Worm (Caenorhabditis elegans) whole organism, dauer: Measurements from ENCODE around the gene tsp-17.

Experiments used
- unc-62 ChIP-seq: sonication (generic microtip); optimal IDR thresholded peaks from 2 replicates; lab custom pipeline; 2017; ENCODE audit warnings: missing biosample characterization, missing genetic modification reagents, missing genetic modification characterization

The tsp-17 gene

ce11 chrX:3680544-3681214 lies at the start of gene tsp-17:
tsp-17 (plus strand) TSS chrX:3681164.
- no peak for TF ChIP-seq unc-62 (GFP tag; lab: Kevin White, UChicago)

ce11 chrX:3631550-3631949 lies 49.4 kb upstream of the tsp-17 start:
- TF ChIP-seq unc-62 (GFP tag; lab: Kevin White, UChicago), result no peak

DNA sequence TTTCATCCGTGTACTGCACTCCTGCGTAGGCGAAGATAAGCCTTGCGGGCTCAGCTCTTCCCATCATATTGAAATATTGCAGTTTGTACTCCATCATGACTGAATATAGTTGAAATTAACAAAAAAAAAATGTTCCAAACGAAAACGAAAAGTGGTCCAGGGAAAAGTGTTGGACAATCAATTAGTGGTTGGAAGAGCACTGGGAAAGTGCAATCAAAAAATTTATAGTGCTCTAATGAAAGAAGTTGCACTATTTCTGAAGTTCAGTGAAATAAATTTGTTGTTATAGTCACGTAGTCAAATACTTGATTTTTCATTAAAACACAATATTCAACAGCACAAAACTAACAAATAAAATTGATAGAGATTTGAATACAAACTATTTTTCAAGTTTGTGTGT lies 47.3 kb upstream of the tsp-17 start, which contains the start of gene gst-11:
Gene gst-11 (minus strand): TSS at position 101 of the 400 bp plus-strand sequence.
- TF ChIP-seq unc-62 (GFP tag; lab: Kevin White, UChicago), result no peak

ce11 chrX:3634782-3635181 lies 46.2 kb upstream of the tsp-17 start:
- no peak for TF ChIP-seq unc-62 (GFP tag; lab: Kevin White, UChicago)

ce11 chrX:3644796-3645195 lies 36.2 kb upstream of the tsp-17 start, which contains the start of gene tmem-24:
tmem-24 (minus strand) TSS chrX:3644896.
- TF ChIP-seq unc-62 (GFP tag; lab: Kevin White, UChicago), result no peak

- TF ChIP-seq unc-62 (GFP tag; lab: Kevin White, UChicago), result no peak
Observed at ce11 chrX:3645924-3646323, 35.0 kb upstream of the tsp-17 start.

ce11 chrX:3650100-3650809 lies 30.7 kb upstream of the tsp-17 start, which contains the start of the genes sax-1 and R11G1.2:
sax-1 (minus strand) TSS chrX:3650150.
R11G1.2 (plus strand) TSS chrX:3650614.
- TF ChIP-seq unc-62 (GFP tag; lab: Kevin White, UChicago), result no peak

DNA sequence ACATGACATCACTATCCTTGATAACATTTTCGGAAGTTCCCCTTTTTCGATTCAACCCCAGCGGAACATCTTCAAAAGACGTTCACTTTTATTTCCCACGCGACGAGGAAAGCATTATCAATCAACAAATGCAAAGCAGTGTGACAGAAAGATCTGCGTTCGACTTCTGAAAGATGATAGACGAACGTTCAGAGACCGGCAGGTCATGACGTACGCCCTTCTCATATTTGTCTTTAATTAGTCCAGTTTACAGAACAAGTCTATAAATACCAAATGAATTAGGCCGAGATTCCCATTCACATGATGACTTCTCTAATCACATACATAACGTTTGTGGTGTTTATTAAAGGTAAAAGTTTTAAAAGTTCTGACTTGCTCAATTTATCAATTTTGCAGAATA lies 26.3 kb upstream of the tsp-17 start, which contains the start of gene R11G1.11:
Gene R11G1.11 (plus strand): TSS at position 301 of the 400 bp plus-strand sequence.
- no peak for TF ChIP-seq unc-62 (GFP tag; lab: Kevin White, UChicago)

DNA sequence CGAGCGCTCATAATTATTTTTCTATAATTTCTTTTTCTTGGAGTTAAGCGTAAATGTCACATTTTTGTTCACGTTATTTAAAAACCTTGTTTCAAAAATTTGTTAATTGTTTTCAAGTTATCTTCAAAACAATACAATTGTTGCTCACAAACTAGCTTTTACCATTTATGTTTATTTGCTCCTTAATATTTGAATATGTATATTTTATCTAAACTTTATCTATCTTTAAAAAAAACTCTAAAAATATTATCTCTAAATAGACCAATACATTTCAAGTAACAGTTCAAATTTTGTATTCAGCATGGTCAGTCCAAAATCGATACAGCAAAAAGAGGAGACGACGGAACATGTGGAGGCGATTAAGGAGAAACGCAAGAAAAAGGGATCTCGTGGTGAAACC lies 25.0 kb upstream of the tsp-17 start, which contains the start of gene R11G1.7:
Gene R11G1.7 (plus strand): TSS at position 301 of the 400 bp plus-strand sequence.
- no peak for TF ChIP-seq unc-62 (GFP tag; lab: Kevin White, UChicago)

DNA sequence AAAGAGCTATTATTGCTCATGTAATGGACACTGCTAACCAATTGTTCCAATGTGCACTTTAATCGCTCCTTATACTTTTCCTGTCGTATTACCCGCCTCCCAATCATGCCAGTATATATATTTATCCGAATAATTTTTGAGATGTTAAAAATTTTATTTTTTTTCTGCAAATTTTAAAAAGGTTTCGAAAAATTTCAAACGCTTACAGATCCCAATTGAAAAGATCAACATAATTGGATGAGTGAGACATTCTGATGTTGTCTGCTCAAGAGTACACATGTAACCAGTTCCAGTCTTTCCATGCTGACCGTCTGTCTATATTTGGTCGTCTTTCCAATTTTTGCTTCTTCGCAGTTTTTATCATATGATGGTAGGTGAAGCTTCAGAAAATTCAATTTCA lies 21.8 kb upstream of the tsp-17 start, which contains the start of gene R11G1.1:
Gene R11G1.1 (plus strand): TSS at position 301 of the 400 bp plus-strand sequence.
- TF ChIP-seq unc-62 (GFP tag; lab: Kevin White, UChicago), result no peak

ce11 chrX:3668842-3669241 lies 12.1 kb upstream of the tsp-17 start, which contains the start of gene snet-1:
snet-1 (minus strand) TSS chrX:3668942.
- TF ChIP-seq unc-62 (GFP tag; lab: Kevin White, UChicago), result no peak

DNA sequence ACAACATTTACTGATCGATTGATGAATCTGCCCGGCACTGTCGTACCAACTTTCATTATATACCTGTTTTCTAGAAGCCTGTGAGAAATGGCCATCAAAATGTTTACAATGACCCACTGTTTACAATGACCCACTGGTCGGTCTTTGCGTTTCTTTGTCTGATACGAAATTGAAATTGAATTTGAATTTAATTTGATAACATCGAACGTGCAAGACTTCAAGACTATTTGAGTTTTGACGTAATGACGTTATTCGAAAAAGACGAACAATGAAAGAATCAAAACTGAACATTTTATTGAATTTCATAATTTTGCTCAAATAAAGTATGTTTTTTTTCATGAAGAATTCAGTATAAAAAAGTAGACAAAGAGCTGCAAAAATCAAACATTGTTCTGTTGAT lies 9.0 kb upstream of the tsp-17 start, which contains the start of gene C02F12.5:
Gene C02F12.5 (minus strand): TSS at position 101 of the 400 bp plus-strand sequence.
- TF ChIP-seq unc-62 (GFP tag; lab: Kevin White, UChicago), result no peak

DNA sequence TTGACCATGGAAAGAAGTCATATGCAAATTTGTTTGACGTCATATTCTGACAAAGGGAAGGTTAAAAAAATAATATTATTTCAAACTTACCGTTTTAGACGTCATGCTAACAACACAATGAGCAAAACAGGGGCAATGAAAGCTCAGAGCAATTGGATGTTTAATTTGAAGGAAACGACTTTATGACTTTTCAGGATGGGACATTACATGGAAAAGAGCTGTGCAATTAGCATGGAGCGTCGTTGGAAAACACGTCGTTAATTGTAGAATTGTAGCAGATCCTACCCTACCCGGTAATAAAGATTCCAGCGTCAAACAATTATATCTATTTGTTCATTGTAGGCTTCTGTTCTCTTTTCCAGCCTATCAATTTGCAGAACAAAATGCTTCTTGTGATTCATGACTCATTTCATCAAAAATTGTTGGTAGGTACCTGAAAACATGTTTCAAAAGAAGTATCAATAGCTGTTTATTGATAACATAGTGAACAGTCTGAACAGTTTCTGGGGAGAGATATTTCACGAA lies 7.3 kb upstream of the tsp-17 start, which contains the start of gene ceh-63:
Gene ceh-63 (minus strand): TSS at position 475 of the 525 bp plus-strand sequence.
- TF ChIP-seq unc-62 (GFP tag; lab: Kevin White, UChicago), result no peak

DNA sequence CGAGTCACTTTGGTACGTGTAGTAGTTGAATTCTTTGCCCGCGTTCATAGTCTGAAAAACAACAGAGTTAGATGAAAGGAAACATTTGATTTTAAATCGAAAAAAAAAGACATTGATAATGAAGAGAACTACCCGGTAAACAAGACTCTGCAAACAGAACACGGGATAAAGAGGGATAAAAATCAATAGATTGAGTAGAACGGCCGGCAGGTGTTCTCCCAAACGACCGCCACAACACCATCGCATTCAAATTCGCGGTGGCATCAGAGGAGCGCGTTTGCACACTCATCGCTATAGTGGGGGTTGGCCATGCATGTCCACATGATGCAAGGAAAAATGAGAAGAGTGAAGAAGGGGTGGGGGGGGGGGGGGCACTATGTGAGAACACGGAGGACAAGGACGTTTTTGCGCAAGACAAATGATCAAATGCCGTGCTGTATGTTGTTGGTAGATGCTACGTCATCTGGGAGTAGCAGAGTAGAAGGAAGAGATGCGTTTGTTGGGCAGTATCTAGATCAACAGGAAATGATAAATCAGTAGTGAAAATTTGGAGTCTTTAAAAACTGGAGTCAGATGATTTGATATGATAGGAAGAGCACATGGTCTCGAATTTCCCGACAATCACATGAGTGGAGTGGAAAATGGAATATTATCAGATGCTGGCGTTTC lies 2.3 kb upstream of the tsp-17 start, which contains the start of gene tag-52:
Gene tag-52 (minus strand): TSS at position 51 of the 669 bp plus-strand sequence.
- no peak for TF ChIP-seq unc-62 (GFP tag; lab: Kevin White, UChicago)

DNA sequence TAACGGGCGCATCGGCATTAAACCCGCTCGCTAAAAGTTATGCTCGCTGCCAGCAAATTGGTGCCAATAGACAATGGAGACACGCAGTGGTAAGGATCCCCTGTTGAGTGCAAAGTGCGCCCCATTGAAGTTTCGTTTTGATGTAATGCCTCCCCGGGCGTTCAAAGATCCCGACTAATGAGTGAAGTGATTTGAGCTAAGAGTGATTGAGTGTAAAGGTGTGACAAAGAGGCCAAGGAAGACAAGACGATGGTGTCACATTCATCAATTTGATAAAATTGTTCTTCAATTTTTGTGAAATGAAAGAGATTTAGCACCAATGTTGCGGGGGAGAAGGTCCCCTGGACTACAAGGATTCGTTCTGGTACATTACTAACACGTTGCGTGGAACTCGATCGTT lies 2.1 kb downstream of the tsp-17 start:
- no peak for TF ChIP-seq unc-62 (GFP tag; lab: Kevin White, UChicago)
